Worm (Caenorhabditis elegans): ENCODE measurements around the gene C44B12.6.
"Not testable (repeated sequence)": the region's sequence is repeated elsewhere in the genome, so short reads cannot be mapped to it uniquely, and the experiment has no call there.

- not testable (repeated sequence) for TF ChIP-seq Y116A8C.19 (tag; optimal IDR thresholded peaks at IDR 0.05; ENCODE audit: borderline replicate concordance); nhr-77 (tag; optimal IDR thresholded peaks at IDR 0.05); unc-86 (tag; optimal IDR thresholded peaks at IDR 0.05); lsy-2 (tag; optimal IDR thresholded peaks at IDR 0.05); fos-1 (tag; optimal IDR thresholded peaks at IDR 0.05); nhr-19 (GFP tag; conservative IDR thresholded peaks at IDR 0.05); ztf-11 (tag; optimal IDR thresholded peaks at IDR 0.05); ama-1 (optimal IDR thresholded peaks at IDR 0.05); ztf-4 (tag; optimal IDR thresholded peaks at IDR 0.05)
Measured at ce11 chrIV:1182292-1182691, 45.7 kb upstream of the C44B12.6 start, which contains the start of gene rmif-2.

Data from whole organism, L1 larva.